Fruit fly (Drosophila melanogaster): ENCODE results near the gene Eig71Ea.

DNA sequence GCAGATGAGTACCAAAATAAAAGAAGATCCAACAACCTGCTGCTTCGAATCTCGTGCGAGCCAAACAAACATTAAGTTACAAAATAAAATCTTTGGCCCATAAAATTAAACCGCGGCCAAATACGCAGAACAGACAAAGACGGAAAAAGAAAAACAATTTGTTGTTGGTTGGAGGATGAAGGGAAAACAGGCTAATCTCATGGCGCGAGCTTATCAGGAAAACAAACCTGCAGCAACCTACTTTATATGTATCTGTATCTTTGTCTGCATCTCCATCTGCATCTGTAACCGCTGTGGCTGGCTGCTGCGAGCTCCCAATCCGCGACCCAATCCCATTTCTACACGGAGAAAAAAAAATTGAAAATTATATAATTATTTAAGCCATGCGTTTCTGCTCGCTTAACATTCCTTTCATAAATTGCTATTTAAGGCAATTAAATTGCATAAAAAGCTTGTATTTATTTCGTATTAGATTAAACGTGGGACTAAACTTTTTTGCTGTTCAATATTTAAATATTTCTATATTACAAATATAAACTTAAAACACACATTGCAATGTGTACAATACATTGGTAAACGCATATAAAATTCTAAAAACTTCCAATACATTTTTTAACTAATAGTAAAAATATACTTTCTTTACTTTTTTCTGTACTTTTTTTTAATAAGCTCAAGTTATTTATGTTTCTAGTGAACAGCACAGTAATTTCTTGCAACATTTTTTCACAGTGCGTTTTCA is 43.5 kb upstream of the Eig71Ea start:
- TF ChIP-seq Hr38 (GFP tag; optimal IDR thresholded peaks at IDR 0.05) (no peak), Eip75B (GFP tag; optimal IDR thresholded peaks at IDR 0.05) (no peak), CG7368 (GFP tag; optimal IDR thresholded peaks at IDR 0.05) (no peak), CG6854 (GFP tag; optimal IDR thresholded peaks at IDR 0.05) (no peak), CG10669 (GFP tag; optimal IDR thresholded peaks at IDR 0.05) (peak; percentile 8)

All from whole organism, prepupa.